Worm (Caenorhabditis elegans): Measurements from ENCODE around the gene sru-19.

- TF ChIP-seq C06A6.2 (GFP tag; conservative IDR thresholded peaks at IDR 0.05) (no peak), let-607 (tag; optimal IDR thresholded peaks at IDR 0.05) (no peak), lsl-1 (GFP tag; optimal IDR thresholded peaks at IDR 0.05) (no peak)
These were observed 43.6 kb upstream of the sru-19 start, which contains the start of gene smz-1 for ce11 chrIV:12454750-12455149.

Measured in whole organism, young adult.